Fruit fly (Drosophila melanogaster): ENCODE data around the gene Cp19.

- TF ChIP-seq Myc (optimal IDR thresholded peaks at IDR 0.05) (no peak), Sin3A (optimal IDR thresholded peaks at IDR 0.05) (no peak), psq (optimal IDR thresholded peaks at IDR 0.05) (no peak), insv (optimal IDR thresholded peaks at IDR 0.05) (no peak), ttk (optimal IDR thresholded peaks at IDR 0.05) (no peak), h (optimal IDR thresholded peaks at IDR 0.05) (no peak)
Observed at dm6 chr3L:8719990-8720559, 9.6 kb upstream of the Cp19 start, which contains the start of gene SrpRbeta.

Data from Kc167 (cell line).